Worm (Caenorhabditis elegans) whole organism, mixed stage, embryonic: ENCODE results near the gene jun-1.

Source experiments
- blmp-1 ChIP-seq: fragments of 150-350 bp; optimal IDR thresholded peaks from 2 replicates; lab custom pipeline; 2014; ENCODE audit warnings: missing biosample characterization, missing genetic modification characterization
- elt-1 ChIP-seq: sonication (generic microtip); optimal IDR thresholded peaks from 2 replicates; lab custom pipeline; 2017; ENCODE audit warnings: missing genetic modification characterization, mild to moderate bottlenecking, missing compliant biosample characterization, antibody characterized with exemption, moderate library complexity, borderline replicate concordance; ENCODE audit not compliant: insufficient read depth
- lin-13 ChIP-seq: fragments of 150-350 bp; optimal IDR thresholded peaks from 2 replicates; lab custom pipeline; 2014; ENCODE audit warnings: missing biosample characterization, missing genetic modification characterization
- lin-32 ChIP-seq: fragments of 200-800 bp; sonication (Bioruptor generic); optimal IDR thresholded peaks from 2 replicates; lab custom pipeline; 2018; ENCODE audit warnings: mild to moderate bottlenecking, missing genetic modification characterization, missing compliant biosample characterization
- nhr-12 ChIP-seq: fragments of 150-350 bp; optimal IDR thresholded peaks from 2 replicates; lab custom pipeline; 2014; ENCODE audit warnings: missing biosample characterization, missing genetic modification characterization
- nhr-76 ChIP-seq: sonication (generic microtip); optimal IDR thresholded peaks from 2 replicates; lab custom pipeline; 2017; ENCODE audit warnings: missing biosample characterization, missing genetic modification characterization
- pha-4 ChIP-seq: fragments of 150-350 bp; optimal IDR thresholded peaks from 2 replicates; lab custom pipeline; 2018; ENCODE audit warnings: missing biosample characterization, missing genetic modification reagents, missing genetic modification characterization
- snpc-4 ChIP-seq: fragments of 150-350 bp; optimal IDR thresholded peaks from 2 replicates; lab custom pipeline; 2014; ENCODE audit warnings: missing biosample characterization, missing genetic modification characterization
- sptf-1 ChIP-seq: sonication (generic microtip); optimal IDR thresholded peaks from 2 replicates; lab custom pipeline; 2017; ENCODE audit warnings: mild to moderate bottlenecking, missing genetic modification characterization, moderate library complexity, missing compliant biosample characterization
- unc-120 ChIP-seq: sonication (generic microtip); optimal IDR thresholded peaks from 2 replicates; lab custom pipeline; 2017; ENCODE audit warnings: missing genetic modification characterization, missing compliant biosample characterization; ENCODE audit not compliant: poor library complexity, severe bottlenecking

DNA sequence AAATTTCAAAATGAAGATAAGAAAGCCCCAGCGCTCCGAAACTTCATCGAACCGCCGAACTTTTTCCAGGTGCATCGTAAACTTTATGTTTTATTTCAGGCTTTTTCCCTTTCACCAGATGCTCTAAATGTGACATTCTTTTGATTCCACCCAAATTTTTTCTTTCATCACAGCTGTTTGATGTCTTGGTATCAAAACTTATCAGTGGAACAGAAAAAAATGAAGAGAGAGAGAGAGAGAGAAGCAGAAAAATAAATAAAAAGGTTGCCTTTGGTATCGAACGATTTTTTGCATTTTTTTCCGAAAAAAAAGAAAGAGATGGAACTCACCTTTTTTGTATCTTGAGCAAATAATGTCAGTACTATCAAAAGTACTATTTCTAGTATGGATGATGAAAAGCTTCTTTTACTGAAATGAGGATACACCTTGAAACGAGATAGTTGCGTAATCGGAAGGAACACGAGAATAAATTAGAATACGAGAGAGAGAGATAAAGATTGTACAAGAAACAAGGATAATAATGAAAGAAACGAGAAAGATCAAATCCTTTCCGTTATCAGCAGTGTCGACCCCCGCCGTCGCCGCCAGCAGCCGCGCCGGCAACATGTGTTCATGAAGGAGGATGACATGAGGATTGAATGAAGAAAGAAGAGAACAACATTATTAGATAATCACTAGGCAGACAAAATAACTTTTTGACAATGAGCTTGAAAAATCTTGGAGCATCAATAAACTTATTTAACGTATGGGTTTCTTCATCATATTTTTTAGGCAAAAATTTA, 36.7 kb upstream of the jun-1 start:
- no peak for TF ChIP-seq sptf-1 (tag; lab: Kevin White, UChicago)
- peak; percentile 54 for TF ChIP-seq unc-120
- TF ChIP-seq pha-4, result no peak
- no peak for TF ChIP-seq nhr-12 (tag; lab: Kevin White, UChicago)
- TF ChIP-seq blmp-1 (tag; lab: Kevin White, UChicago), result no peak
- TF ChIP-seq snpc-4 (tag; lab: Kevin White, UChicago), result no peak
- TF ChIP-seq lin-13, result no peak
- no peak for TF ChIP-seq lin-32 (GFP tag; lab: Kevin White, UChicago)
- TF ChIP-seq nhr-76 (tag; lab: Kevin White, UChicago), result no peak
- TF ChIP-seq elt-1 (tag; lab: Kevin White, UChicago), result no peak
